Worm (Caenorhabditis elegans) whole organism, L3 larva: ENCODE results near the gene gln-3.

Experiments used
- ZK546.5 ChIP-seq: sonication (generic microtip); optimal IDR thresholded peaks from 2 replicates; lab custom pipeline; 2017; ENCODE audit warnings: missing biosample characterization, missing genetic modification characterization
- aly-2 ChIP-seq: fragments of 150-350 bp; optimal IDR thresholded peaks from 2 replicates; lab custom pipeline; 2014; ENCODE audit warnings: missing biosample characterization, missing genetic modification characterization
- ama-1 ChIP-seq: fragments of 150-350 bp; optimal IDR thresholded peaks from 2 replicates; lab custom pipeline; 2018
- ceh-16 ChIP-seq: sonication (generic microtip); optimal IDR thresholded peaks from 2 replicates; lab custom pipeline; 2017; ENCODE audit warnings: missing biosample characterization, missing genetic modification characterization
- ceh-28 ChIP-seq: fragments of 150-350 bp; optimal IDR thresholded peaks from 2 replicates; lab custom pipeline; 2014; ENCODE audit warnings: missing biosample characterization, missing genetic modification reagents, missing genetic modification characterization
- ceh-9 ChIP-seq: sonication (generic microtip); optimal IDR thresholded peaks from 2 replicates; lab custom pipeline; 2018; ENCODE audit warnings: missing biosample characterization, missing genetic modification characterization
- egl-5 ChIP-seq: fragments of 150-350 bp; optimal IDR thresholded peaks from 2 replicates; lab custom pipeline; 2017; ENCODE audit warnings: missing biosample characterization, missing genetic modification reagents, missing genetic modification characterization, inconsistent platforms
- elt-1 ChIP-seq: fragments of 150-350 bp; optimal IDR thresholded peaks from 2 replicates; lab custom pipeline; 2014; ENCODE audit warnings: missing biosample characterization, missing genetic modification characterization
- elt-2 ChIP-seq: sonication (generic microtip); optimal IDR thresholded peaks from 2 replicates; lab custom pipeline; 2016; ENCODE audit warnings: missing genetic modification reagents, mild to moderate bottlenecking, missing genetic modification characterization, missing compliant biosample characterization
- fkh-2 ChIP-seq: fragments of 150-350 bp; optimal IDR thresholded peaks from 2 replicates; lab custom pipeline; 2014; ENCODE audit warnings: missing biosample characterization, missing genetic modification reagents, missing genetic modification characterization
- fos-1 ChIP-seq: fragments of 150-350 bp; optimal IDR thresholded peaks from 2 replicates; lab custom pipeline; 2014; ENCODE audit warnings: missing biosample characterization, missing genetic modification characterization
- hmg-11 ChIP-seq: sonication (generic microtip); optimal IDR thresholded peaks from 2 replicates; lab custom pipeline; 2016; ENCODE audit warnings: missing genetic modification characterization, missing compliant biosample characterization
- jun-1 ChIP-seq: fragments of 150-350 bp; optimal IDR thresholded peaks from 2 replicates; lab custom pipeline; 2014; ENCODE audit warnings: missing biosample characterization, missing genetic modification reagents, missing genetic modification characterization
- lin-39 ChIP-seq: fragments of 150-350 bp; optimal IDR thresholded peaks from 2 replicates; lab custom pipeline; 2018; ENCODE audit warnings: missing biosample characterization, missing genetic modification reagents, missing genetic modification characterization
- lsy-12 ChIP-seq: sonication (generic microtip); optimal IDR thresholded peaks from 2 replicates; lab custom pipeline; 2016; ENCODE audit warnings: mild to moderate bottlenecking, missing genetic modification characterization, missing compliant biosample characterization
- mdl-1 ChIP-seq: fragments of 150-350 bp; optimal IDR thresholded peaks from 2 replicates; lab custom pipeline; 2014; ENCODE audit warnings: missing biosample characterization, missing genetic modification characterization
- mml-1 ChIP-seq: fragments of 150-350 bp; sonication (generic microtip); optimal IDR thresholded peaks from 3 replicates; lab custom pipeline; 2014; ENCODE audit warnings: missing biosample characterization, missing genetic modification characterization
- nfya-1 ChIP-seq: sonication (generic microtip); optimal IDR thresholded peaks from 2 replicates; lab custom pipeline; 2017; ENCODE audit warnings: missing genetic modification characterization, mild to moderate bottlenecking, missing compliant biosample characterization, antibody characterized with exemption, moderate library complexity; ENCODE audit not compliant: insufficient read depth
- nhr-11 ChIP-seq: fragments of 150-350 bp; optimal IDR thresholded peaks from 2 replicates; lab custom pipeline; 2014; ENCODE audit warnings: missing biosample characterization, missing genetic modification characterization
- nhr-12 ChIP-seq: fragments of 150-350 bp; optimal IDR thresholded peaks from 2 replicates; lab custom pipeline; 2014; ENCODE audit warnings: missing biosample characterization, missing genetic modification characterization
- nhr-23 ChIP-seq: fragments of 150-350 bp; optimal IDR thresholded peaks from 2 replicates; lab custom pipeline; 2014; ENCODE audit warnings: missing biosample characterization, missing genetic modification reagents, missing genetic modification characterization
- nhr-237 ChIP-seq: fragments of 150-350 bp; optimal IDR thresholded peaks from 2 replicates; lab custom pipeline; 2014; ENCODE audit warnings: missing biosample characterization, missing genetic modification characterization
- nhr-28 ChIP-seq: fragments of 150-350 bp; optimal IDR thresholded peaks from 2 replicates; lab custom pipeline; 2014; ENCODE audit warnings: missing biosample characterization, missing genetic modification characterization
- nhr-43 ChIP-seq: sonication (generic microtip); optimal IDR thresholded peaks from 2 replicates; lab custom pipeline; 2016; ENCODE audit warnings: mild to moderate bottlenecking, missing genetic modification characterization, missing compliant biosample characterization; ENCODE audit not compliant: poor library complexity, severe bottlenecking
- nhr-67 ChIP-seq: fragments of 150-350 bp; optimal IDR thresholded peaks from 2 replicates; lab custom pipeline; 2014; ENCODE audit warnings: missing biosample characterization, missing genetic modification characterization
- nhr-77 ChIP-seq: fragments of 150-350 bp; optimal IDR thresholded peaks from 2 replicates; lab custom pipeline; 2014; ENCODE audit warnings: missing biosample characterization, missing genetic modification characterization
- pha-4 ChIP-seq: fragments of 150-350 bp; optimal IDR thresholded peaks from 2 replicates; lab custom pipeline; 2014; ENCODE audit warnings: missing biosample characterization, missing genetic modification reagents, missing genetic modification characterization
- pqm-1 ChIP-seq: fragments of 150-350 bp; optimal IDR thresholded peaks from 2 replicates; lab custom pipeline; 2017; ENCODE audit warnings: missing biosample characterization, missing genetic modification characterization, inconsistent platforms
- sea-2 ChIP-seq: fragments of 150-350 bp; sonication (generic microtip); optimal IDR thresholded peaks from 4 replicates; lab custom pipeline; 2014; ENCODE audit warnings: missing biosample characterization, missing genetic modification reagents, missing genetic modification characterization
- skn-1 ChIP-seq: fragments of 150-350 bp; optimal IDR thresholded peaks from 2 replicates; lab custom pipeline; 2014; ENCODE audit warnings: missing biosample characterization, missing genetic modification characterization
- tbx-2 ChIP-seq: sonication (generic microtip); optimal IDR thresholded peaks from 2 replicates; lab custom pipeline; 2016; ENCODE audit warnings: mild to moderate bottlenecking, missing genetic modification characterization, missing compliant biosample characterization
- unc-62 ChIP-seq: fragments of 150-350 bp; sonication (generic microtip); optimal IDR thresholded peaks from 4 replicates; lab custom pipeline; 2014; ENCODE audit warnings: missing biosample characterization, missing genetic modification reagents, missing genetic modification characterization
- zag-1 ChIP-seq: fragments of 150-350 bp; optimal IDR thresholded peaks from 2 replicates; lab custom pipeline; 2014; ENCODE audit warnings: missing biosample characterization, missing genetic modification characterization
- ztf-11 ChIP-seq: fragments of 150-350 bp; optimal IDR thresholded peaks from 2 replicates; lab custom pipeline; 2014; ENCODE audit warnings: missing biosample characterization, missing genetic modification characterization
- ztf-4 ChIP-seq: fragments of 150-350 bp; optimal IDR thresholded peaks from 2 replicates; lab custom pipeline; 2014; ENCODE audit warnings: missing biosample characterization, missing genetic modification characterization

The gln-3 gene

ce11 chrIV:16170606-16171033, at the start of gene gln-3:
Gene gln-3, minus strand, starts transcription at chrIV:16170678.
- peak; percentile 73 for TF ChIP-seq jun-1 (tag; lab: Kevin White, UChicago)
- TF ChIP-seq pha-4 (tag; lab: Kevin White, UChicago) = peak; percentile 28
- no peak for TF ChIP-seq nhr-11
- TF ChIP-seq nfya-1 = peak; percentile 23
- TF ChIP-seq nhr-23 (tag; lab: Kevin White, UChicago) = peak; percentile 57
- TF ChIP-seq nhr-12 (tag; lab: Kevin White, UChicago) = no peak
- TF ChIP-seq fkh-2 (tag; lab: Kevin White, UChicago) = no peak
- TF ChIP-seq ama-1 = peak; percentile 86
- TF ChIP-seq lsy-12 = no peak
- peak; percentile 65 for TF ChIP-seq pqm-1 (tag; lab: Kevin White, UChicago)
- no peak for TF ChIP-seq egl-5 (tag; lab: Kevin White, UChicago)
- no peak for TF ChIP-seq elt-1 (tag; lab: Kevin White, UChicago)
- peak; percentile 67 for TF ChIP-seq nhr-43 (tag; lab: Kevin White, UChicago)
- TF ChIP-seq elt-2 = peak; percentile 92
- TF ChIP-seq ceh-16 (tag; lab: Kevin White, UChicago) = no peak
- no peak for TF ChIP-seq hmg-11 (tag; lab: Kevin White, UChicago)
- no peak for TF ChIP-seq sea-2 (GFP tag; lab: Kevin White, UChicago)
- no peak for TF ChIP-seq zag-1 (tag; lab: Kevin White, UChicago)
- no peak for TF ChIP-seq skn-1 (tag; lab: Kevin White, UChicago)
- TF ChIP-seq ztf-11 = no peak

- TF ChIP-seq unc-62 (GFP tag; lab: Kevin White, UChicago) (no peak), ceh-16 (tag; lab: Kevin White, UChicago) (no peak), ZK546.5 (tag; lab: Kevin White, UChicago) (no peak), ceh-28 (tag; lab: Kevin White, UChicago) (no peak), mdl-1 (no peak), nhr-12 (tag; lab: Kevin White, UChicago) (no peak), mml-1 (no peak), aly-2 (no peak), zag-1 (tag; lab: Kevin White, UChicago) (no peak), ztf-11 (no peak), ceh-9 (tag; lab: Kevin White, UChicago) (no peak), sea-2 (GFP tag; lab: Kevin White, UChicago) (no peak), ama-1 (no peak), lin-39 (tag; lab: Kevin White, UChicago) (no peak), nhr-237 (no peak), ztf-4 (tag; lab: Kevin White, UChicago) (no peak), nhr-28 (no peak)
Observed at ce11 chrIV:16216165-16216564, 45.7 kb upstream of the gln-3 start.

- TF ChIP-seq lin-39 (tag; lab: Kevin White, UChicago) = no peak
- no peak for TF ChIP-seq nhr-77 (tag; lab: Kevin White, UChicago)
- no peak for TF ChIP-seq fos-1 (tag; lab: Kevin White, UChicago)
- no peak for TF ChIP-seq ztf-4 (tag; lab: Kevin White, UChicago)
- no peak for TF ChIP-seq lsy-12
- no peak for TF ChIP-seq elt-1 (tag; lab: Kevin White, UChicago)
Observed at ce11 chrIV:16210913-16211312, 40.4 kb upstream of the gln-3 start, which contains the start of gene H25K10.2. Gene H25K10.2, minus strand, starts transcription at chrIV:16211013.

ce11 chrIV:16203373-16203772, 32.9 kb upstream of the gln-3 start:
- TF ChIP-seq elt-2 (peak; percentile 96), ama-1 (no peak), nhr-67 (tag; lab: Kevin White, UChicago) (no peak), tbx-2 (tag; lab: Kevin White, UChicago) (no peak), jun-1 (tag; lab: Kevin White, UChicago) (no peak), pha-4 (tag; lab: Kevin White, UChicago) (peak; percentile 51), skn-1 (tag; lab: Kevin White, UChicago) (peak; percentile 32), pqm-1 (tag; lab: Kevin White, UChicago) (peak; percentile 86)

ce11 chrIV:16202074-16202473, 31.6 kb upstream of the gln-3 start, which contains the start of gene H25K10.1:
Gene H25K10.1, plus strand, starts transcription at chrIV:16202374.
- TF ChIP-seq lsy-12 (no peak), elt-2 (no peak), fkh-2 (tag; lab: Kevin White, UChicago) (no peak), hmg-11 (tag; lab: Kevin White, UChicago) (no peak)
